Worm (Caenorhabditis elegans): Measurements from ENCODE around the gene ZK686.5.

- TF ChIP-seq nhr-23 (tag; optimal IDR thresholded peaks at IDR 0.05), result peak; percentile 83
- peak; percentile 61 for TF ChIP-seq lin-15B (tag; optimal IDR thresholded peaks at IDR 0.05)
- TF ChIP-seq nhr-43 (tag; optimal IDR thresholded peaks at IDR 0.05; ENCODE audit: poor library complexity, severe bottlenecking), result peak; percentile 59
- TF ChIP-seq ceh-82 (tag; optimal IDR thresholded peaks at IDR 0.05), result no peak
Observed at ce11 chrIII:7729534-7730061, 37.7 kb downstream of the ZK686.5 start, which contains the start of gene ZK112.4.

All from whole organism, L3 larva.